Fruit fly (Drosophila melanogaster) whole organism, embryonic: ENCODE data around the gene dmrt11E.

Experiments used
- ATbp ChIP-seq: fragments of 200-800 bp; sonication (Bioruptor generic); optimal IDR thresholded peaks from 2 replicates; lab custom pipeline; 2017; ENCODE audit warnings: missing biosample characterization, mild to moderate bottlenecking, missing genetic modification characterization, missing genetic modification reagents
- Bgb ChIP-seq: fragments of 200-800 bp; sonication (Bioruptor generic); IDR thresholded peaks from 2 replicates; pipeline ENCODE4 v1.3.6; 2022; ENCODE audit warnings: missing biosample characterization, missing genetic modification characterization; ENCODE audit not compliant: partially characterized antibody
- Bteb2 ChIP-seq: fragments of 200-800 bp; sonication (Bioruptor generic); optimal IDR thresholded peaks from 2 replicates; lab custom pipeline; 2016; ENCODE audit warnings: missing biosample characterization, missing genetic modification characterization
- CG10543 ChIP-seq: fragments of 200-800 bp; sonication (Bioruptor generic); optimal IDR thresholded peaks from 3 replicates; lab custom pipeline; 2017; ENCODE audit warnings: missing biosample characterization, mild to moderate bottlenecking, missing genetic modification characterization, moderate library complexity
- CG11695 ChIP-seq: fragments of 200-800 bp; sonication (Bioruptor generic); IDR thresholded peaks from 3 replicates; pipeline ENCODE4 v1.3.6; 2022; ENCODE audit warnings: missing biosample characterization, missing genetic modification characterization
- CG13424 ChIP-seq: fragments of 200-800 bp; sonication (Bioruptor generic); optimal IDR thresholded peaks from 2 replicates; lab custom pipeline; 2019; ENCODE audit warnings: missing biosample characterization, mild to moderate bottlenecking, missing genetic modification characterization, moderate library complexity
- CG14667 ChIP-seq: fragments of 200-800 bp; sonication (Bioruptor generic); IDR thresholded peaks from 2 replicates; pipeline ENCODE4 v1.3.6; 2022; ENCODE audit warnings: missing biosample characterization, missing genetic modification characterization
- CG15601 ChIP-seq: fragments of 200-800 bp; sonication (Bioruptor generic); optimal IDR thresholded peaks from 3 replicates; lab custom pipeline; 2019; ENCODE audit warnings: missing biosample characterization, mild to moderate bottlenecking, missing genetic modification characterization, moderate library complexity
- CG17385 ChIP-seq: fragments of 200-800 bp; sonication (Bioruptor generic); optimal IDR thresholded peaks from 3 replicates; lab custom pipeline; 2018; ENCODE audit warnings: missing biosample characterization, mild to moderate bottlenecking, missing genetic modification characterization
- CG34376 ChIP-seq: fragments of 200-800 bp; sonication (Bioruptor generic); optimal IDR thresholded peaks from 2 replicates; lab custom pipeline; 2018; ENCODE audit warnings: missing biosample characterization, mild to moderate bottlenecking, missing genetic modification characterization
- CG3847 ChIP-seq: fragments of 200-800 bp; sonication (Bioruptor generic); IDR thresholded peaks from 2 replicates; pipeline ENCODE4 v1.3.6; 2022; ENCODE audit warnings: missing biosample characterization, missing genetic modification characterization
- CG3995 ChIP-seq: fragments of 200-800 bp; sonication (Bioruptor generic); optimal IDR thresholded peaks from 3 replicates; lab custom pipeline; 2016; ENCODE audit warnings: missing biosample characterization, missing genetic modification characterization
- CG6272 ChIP-seq: fragments of 200-800 bp; sonication (Bioruptor generic); IDR thresholded peaks from 2 replicates; pipeline ENCODE4 v1.3.6; 2022; ENCODE audit warnings: missing biosample characterization, missing genetic modification characterization
- CG6689 ChIP-seq: fragments of 200-800 bp; sonication (Bioruptor generic); IDR thresholded peaks from 2 replicates; pipeline ENCODE4 v1.3.6; 2022; ENCODE audit warnings: missing biosample characterization, missing genetic modification characterization
- CG7963 ChIP-seq: fragments of 200-800 bp; sonication (Bioruptor generic); IDR thresholded peaks from 3 replicates; pipeline ENCODE4 v1.3.6; 2022; ENCODE audit warnings: missing biosample characterization, missing genetic modification characterization; ENCODE audit not compliant: partially characterized antibody
- CG8089 ChIP-seq: fragments of 200-800 bp; sonication (Bioruptor generic); optimal IDR thresholded peaks from 3 replicates; lab custom pipeline; 2016; ENCODE audit warnings: missing biosample characterization, missing genetic modification characterization
- CkIIα-i1 ChIP-seq: fragments of 200-800 bp; sonication (Bioruptor generic); IDR thresholded peaks from 2 replicates; pipeline ENCODE4 v1.3.6; 2022; ENCODE audit warnings: missing biosample characterization, missing genetic modification characterization
- Dbx ChIP-seq: fragments of 200-800 bp; sonication (Bioruptor generic); IDR thresholded peaks from 3 replicates; pipeline ENCODE4 v1.3.6; 2022; ENCODE audit warnings: missing biosample characterization, missing genetic modification characterization
- Deaf1 ChIP-seq: fragments of 200-800 bp; optimal IDR thresholded peaks from 3 replicates; lab custom pipeline; 2019; ENCODE audit warnings: missing biosample characterization, mild to moderate bottlenecking, missing genetic modification characterization, moderate library complexity
- Dip2 ChIP-seq: fragments of 200-800 bp; sonication (Bioruptor generic); IDR thresholded peaks from 2 replicates; pipeline ENCODE4 v1.3.6; 2022; ENCODE audit warnings: missing biosample characterization, missing genetic modification characterization
- Dip3 ChIP-seq: fragments of 200-800 bp; sonication (Bioruptor generic); optimal IDR thresholded peaks from 3 replicates; lab custom pipeline; 2016; ENCODE audit warnings: missing biosample characterization, missing genetic modification characterization
- Elba2 ChIP-seq: fragments of 200-800 bp; sonication (Bioruptor generic); optimal IDR thresholded peaks from 3 replicates; lab custom pipeline; 2016; ENCODE audit warnings: missing biosample characterization, missing genetic modification characterization
- Fer1 ChIP-seq: fragments of 200-800 bp; sonication (Bioruptor generic); optimal IDR thresholded peaks from 2 replicates; lab custom pipeline; 2017; ENCODE audit warnings: missing biosample characterization, mild to moderate bottlenecking, missing genetic modification characterization
- H15 ChIP-seq: fragments of 200-800 bp; sonication (Bioruptor generic); IDR thresholded peaks from 3 replicates; pipeline ENCODE4 v1.3.6; 2022; ENCODE audit warnings: missing biosample characterization, missing genetic modification characterization
- HLH54F ChIP-seq: fragments of 200-800 bp; sonication (Bioruptor generic); optimal IDR thresholded peaks from 3 replicates; lab custom pipeline; 2016; ENCODE audit warnings: missing biosample characterization, missing genetic modification characterization
- Max ChIP-seq: fragments of 200-800 bp; sonication (Bioruptor generic); optimal IDR thresholded peaks from 2 replicates; lab custom pipeline; 2016; ENCODE audit warnings: missing biosample characterization, mild to moderate bottlenecking, missing genetic modification characterization
- Nf-YC ChIP-seq: fragments of 200-800 bp; optimal IDR thresholded peaks from 3 replicates; lab custom pipeline; 2019; ENCODE audit warnings: missing biosample characterization, mild to moderate bottlenecking, missing genetic modification characterization, moderate library complexity
- PHDP ChIP-seq: fragments of 200-800 bp; sonication (Bioruptor generic); optimal IDR thresholded peaks from 3 replicates; lab custom pipeline; 2018; ENCODE audit warnings: missing biosample characterization, mild to moderate bottlenecking, missing genetic modification characterization, moderate library complexity
- Poxn ChIP-seq: fragments of 200-800 bp; sonication (Bioruptor generic); IDR thresholded peaks from 2 replicates; pipeline ENCODE4 v1.3.6; 2022; ENCODE audit warnings: missing biosample characterization, missing genetic modification characterization
- Sry-β ChIP-seq: fragments of 200-800 bp; sonication (Bioruptor generic); optimal IDR thresholded peaks from 2 replicates; lab custom pipeline; 2018; ENCODE audit warnings: missing biosample characterization, mild to moderate bottlenecking, missing genetic modification characterization, moderate library complexity
- Ssrp ChIP-seq: fragments of 200-800 bp; sonication (Bioruptor generic); optimal IDR thresholded peaks from 2 replicates; lab custom pipeline; 2018; ENCODE audit warnings: missing biosample characterization, mild to moderate bottlenecking, missing genetic modification characterization, moderate library complexity
- Xrp1 ChIP-seq: fragments of 200-800 bp; sonication (Bioruptor generic); IDR thresholded peaks from 2 replicates; pipeline ENCODE4 v1.3.6; 2022; ENCODE audit warnings: missing biosample characterization, missing genetic modification characterization
- abd-A ChIP-seq: fragments of 200-800 bp; sonication (Bioruptor generic); optimal IDR thresholded peaks from 3 replicates; lab custom pipeline; 2019; ENCODE audit warnings: missing biosample characterization, mild to moderate bottlenecking, missing genetic modification characterization, moderate library complexity
- bsh ChIP-seq, 2 experiments: fragments of 200-800 bp; sonication (Bioruptor generic); optimal IDR thresholded peaks; 2 replicates each; lab custom pipeline; 2017 to 2018; ENCODE audit warnings: mild to moderate bottlenecking in 2 of 2, missing biosample characterization in 2 of 2, missing genetic modification characterization in 2 of 2, moderate library complexity in 1 of 2
- dm ChIP-seq: fragments of 200-800 bp; sonication (Bioruptor generic); optimal IDR thresholded peaks from 3 replicates; lab custom pipeline; 2016; ENCODE audit warnings: missing biosample characterization, missing genetic modification characterization
- fru ChIP-seq: fragments of >200 bp; optimal IDR thresholded peaks from 2 replicates; lab custom pipeline; 2017
- gce ChIP-seq: fragments of 200-800 bp; sonication (Bioruptor generic); IDR thresholded peaks from 3 replicates; pipeline ENCODE4 v1.3.6; 2022; ENCODE audit warnings: missing biosample characterization, missing genetic modification characterization
- gem ChIP-seq: fragments of 200-800 bp; sonication (Bioruptor generic); optimal IDR thresholded peaks from 2 replicates; lab custom pipeline; 2019; ENCODE audit warnings: missing biosample characterization, mild to moderate bottlenecking, missing genetic modification characterization, moderate library complexity
- gsb-n ChIP-seq: fragments of 200-800 bp; sonication (Bioruptor generic); optimal IDR thresholded peaks from 3 replicates; lab custom pipeline; 2018; ENCODE audit warnings: missing biosample characterization, mild to moderate bottlenecking, missing genetic modification characterization
- inv ChIP-seq: fragments of 200-800 bp; sonication (Bioruptor generic); IDR thresholded peaks from 2 replicates; pipeline ENCODE4 v1.3.6; 2022; ENCODE audit warnings: missing biosample characterization, missing genetic modification characterization; ENCODE audit not compliant: partially characterized antibody
- lbe ChIP-seq: fragments of 200-800 bp; sonication (Bioruptor generic); optimal IDR thresholded peaks from 2 replicates; lab custom pipeline; 2016; ENCODE audit warnings: missing biosample characterization, mild to moderate bottlenecking, missing genetic modification characterization
- lmd ChIP-seq: fragments of 200-800 bp; sonication (Bioruptor generic); IDR thresholded peaks from 2 replicates; pipeline ENCODE4 v1.3.6; 2022; ENCODE audit warnings: missing biosample characterization, missing genetic modification characterization
- pum ChIP-seq: fragments of 200-800 bp; sonication (Bioruptor generic); optimal IDR thresholded peaks from 2 replicates; lab custom pipeline; 2016; ENCODE audit warnings: missing biosample characterization, missing genetic modification characterization
- run ChIP-seq: fragments of 200-800 bp; sonication (Bioruptor generic); optimal IDR thresholded peaks from 3 replicates; lab custom pipeline; 2018; ENCODE audit warnings: missing biosample characterization, mild to moderate bottlenecking, missing genetic modification characterization
- sob ChIP-seq: fragments of 200-800 bp; sonication (Bioruptor generic); IDR thresholded peaks from 2 replicates; pipeline ENCODE4 v1.3.6; 2022; ENCODE audit warnings: missing biosample characterization, missing genetic modification characterization
- sug ChIP-seq: fragments of 200-800 bp; optimal IDR thresholded peaks from 2 replicates; lab custom pipeline; 2019; ENCODE audit warnings: missing biosample characterization, mild to moderate bottlenecking, missing genetic modification characterization, moderate library complexity
- tin ChIP-seq: fragments of 200-800 bp; sonication (Bioruptor generic); optimal IDR thresholded peaks from 3 replicates; lab custom pipeline; 2016; ENCODE audit warnings: missing biosample characterization, missing genetic modification characterization
- tna ChIP-seq: fragments of 200-800 bp; sonication (Bioruptor generic); IDR thresholded peaks from 2 replicates; pipeline ENCODE4 v1.3.6; 2022; ENCODE audit warnings: missing biosample characterization, missing genetic modification characterization; ENCODE audit not compliant: partially characterized antibody
- tx ChIP-seq: fragments of 200-800 bp; sonication (Bioruptor generic); optimal IDR thresholded peaks from 2 replicates; lab custom pipeline; 2016; ENCODE audit warnings: missing biosample characterization, missing genetic modification characterization
- unpg ChIP-seq: fragments of 200-800 bp; sonication (Bioruptor generic); optimal IDR thresholded peaks from 3 replicates; lab custom pipeline; 2018; ENCODE audit warnings: missing biosample characterization, mild to moderate bottlenecking, missing genetic modification characterization, moderate library complexity
- z ChIP-seq: fragments of 200-800 bp; sonication (Bioruptor generic); IDR thresholded peaks from 3 replicates; pipeline ENCODE4 v1.3.6; 2022; ENCODE audit warnings: missing biosample characterization, missing genetic modification characterization

dmrt11E gene

DNA sequence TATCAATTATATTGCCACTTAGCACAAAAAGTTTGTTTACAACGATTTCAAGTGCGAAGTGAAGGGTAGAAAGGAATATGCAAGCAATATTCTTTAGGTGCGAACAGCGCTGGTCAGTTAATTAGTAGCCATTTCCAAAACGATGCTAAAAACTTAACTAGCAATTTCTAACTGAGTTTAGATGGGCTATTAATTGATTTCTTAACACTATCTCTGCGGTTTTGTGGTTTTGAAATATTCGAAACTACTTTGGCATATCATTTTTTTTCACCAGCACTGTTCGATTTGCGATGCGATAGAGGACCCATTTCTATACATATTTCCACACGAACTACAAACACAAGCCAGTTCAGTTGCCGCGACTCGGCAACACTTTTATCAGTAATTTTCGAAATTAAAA, 8.5 kb downstream of the dmrt11E start (continued):
- TF ChIP-seq Sry-β (GFP tag; lab: Kevin White, UChicago) (no peak), CG15601 (tag; lab: Kevin White, UChicago) (no peak), H15 (no peak), CG7963 (GFP tag; lab: Robert Waterston, UW) (no peak), inv (GFP tag; lab: Robert Waterston, UW) (no peak), Dip2 (no peak), ATbp (GFP tag; lab: Kevin White, UChicago) (no peak), CG10543 (GFP tag; lab: Kevin White, UChicago) (no peak), CG8089 (GFP tag; lab: Kevin White, UChicago) (no peak), CG17385 (GFP tag; lab: Kevin White, UChicago) (peak; percentile 26), sug (peak; percentile 2), CG6689 (0 out of 2 replicates have a peak, but pooled peaks have one; percentile 10), tna (GFP tag; lab: Robert Waterston, UW) (no peak), CG14667 (GFP tag; lab: Robert Waterston, UW) (no peak), lmd (GFP tag; lab: Robert Waterston, UW) (peak; percentile 24; the same call in 1 of the 2 replicates), CG34376 (GFP tag; lab: Kevin White, UChicago) (no peak), run (tag; lab: Kevin White, UChicago) (no peak), Dbx (GFP tag; lab: Robert Waterston, UW) (0 out of 3 replicates have a peak, but pooled peaks have one; percentile 8), Fer1 (GFP tag; lab: Kevin White, UChicago) (peak; percentile 29), bsh (GFP tag; optimal IDR thresholded peaks at IDR 0.05; lab: Kevin White, UChicago) (no peak), unpg (GFP tag; lab: Kevin White, UChicago) (peak; percentile 2), CG3995 (no peak)

DNA sequence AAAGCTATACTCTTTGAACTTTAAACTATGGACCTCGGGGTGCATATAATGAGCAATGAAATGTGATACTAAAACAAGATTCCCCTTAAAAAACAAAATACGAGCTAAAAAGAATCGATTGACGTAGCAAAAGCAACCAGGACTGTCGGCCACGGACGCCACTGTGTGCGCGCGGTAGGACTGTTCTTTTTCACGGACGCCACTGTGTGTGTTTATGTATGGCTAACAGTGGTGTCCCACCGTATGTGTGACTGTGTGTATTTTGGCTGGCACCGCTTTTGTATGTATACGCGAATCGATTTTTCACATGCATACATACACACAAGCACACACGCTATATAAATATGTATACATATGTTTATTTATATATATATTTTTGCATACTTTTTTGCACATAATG, 15.8 kb downstream of the dmrt11E start:
- TF ChIP-seq z (GFP tag; lab: Robert Waterston, UW) (no peak), Dip3 (peak; percentile 47), dm (GFP tag; lab: Kevin White, UChicago) (peak; percentile 40), gem (peak; percentile 47), fru (lab: Kevin White, UChicago) (no peak), Poxn (GFP tag; lab: Robert Waterston, UW) (no peak), CG11695 (peak; percentile 59), tx (GFP tag; lab: Kevin White, UChicago) (peak; percentile 51), Bgb (GFP tag; lab: Robert Waterston, UW) (peak; percentile 41; the same call in 1 of the 2 replicates), Max (GFP tag; lab: Kevin White, UChicago) (peak; percentile 32), Ssrp (tag; lab: Kevin White, UChicago) (no peak), tin (GFP tag; lab: Kevin White, UChicago) (peak; percentile 46), CG3847 (GFP tag; lab: Robert Waterston, UW) (no peak), lbe (GFP tag; lab: Kevin White, UChicago) (peak; percentile 35), sob (GFP tag; lab: Robert Waterston, UW) (peak; percentile 67), gce (GFP tag; lab: Robert Waterston, UW) (peak; percentile 22; the same call in 1 of the 3 replicates), tna (GFP tag; lab: Robert Waterston, UW) (no peak), Nf-YC (peak; percentile 41), Xrp1 (GFP tag; lab: Robert Waterston, UW) (peak; percentile 34), Elba2 (GFP tag; lab: Kevin White, UChicago) (no peak), CG6272 (GFP tag; lab: Robert Waterston, UW) (no peak), gsb-n (tag; lab: Kevin White, UChicago) (no peak), abd-A (tag; lab: Kevin White, UChicago) (no peak), Dbx (GFP tag; lab: Robert Waterston, UW) (peak; percentile 67; the same call in 1 of the 3 replicates), CG13424 (tag; lab: Kevin White, UChicago) (peak; percentile 19), PHDP (tag; lab: Kevin White, UChicago) (peak; percentile 2), CkIIα-i1 (GFP tag; lab: Robert Waterston, UW) (no peak), Bteb2 (GFP tag; lab: Kevin White, UChicago) (peak; percentile 29), pum (GFP tag; lab: Kevin White, UChicago) (peak; percentile 64), Deaf1 (tag; lab: Kevin White, UChicago) (peak; percentile 18), HLH54F (GFP tag; lab: Kevin White, UChicago) (peak; percentile 63)
